Fruit fly (Drosophila melanogaster) whole organism, pupa: Measurements from ENCODE around the gene Kap3.
A peak's percentile ranks its signal among the peaks of the same experiment; 100 is the strongest.

Source experiments
- CG10348 ChIP-seq: fragments of 200-800 bp; sonication (Bioruptor generic); IDR thresholded peaks from 2 replicates; pipeline ENCODE4 v1.3.6; 2022; ENCODE audit warnings: missing biosample characterization, missing genetic modification characterization
- CG12605 ChIP-seq: fragments of 200-800 bp; sonication (Bioruptor generic); IDR thresholded peaks from 2 replicates; pipeline ENCODE4 v1.3.6; 2022; ENCODE audit warnings: missing biosample characterization, missing genetic modification characterization
- CG13204 ChIP-seq: fragments of 200-800 bp; sonication (Bioruptor generic); optimal IDR thresholded peaks from 2 replicates; lab custom pipeline; 2018; ENCODE audit warnings: missing biosample characterization, mild to moderate bottlenecking, missing genetic modification characterization, moderate library complexity
- CG14655 ChIP-seq: fragments of 200-800 bp; sonication (Bioruptor generic); optimal IDR thresholded peaks from 3 replicates; lab custom pipeline; 2017; ENCODE audit warnings: mild to moderate bottlenecking, missing biosample characterization, missing genetic modification reagents, missing genetic modification characterization
- CG15710 ChIP-seq: fragments of 200-800 bp; sonication (Bioruptor generic); optimal IDR thresholded peaks from 2 replicates; lab custom pipeline; 2018; ENCODE audit warnings: missing biosample characterization, mild to moderate bottlenecking, missing genetic modification characterization, moderate library complexity
- CG17806 ChIP-seq: fragments of 200-800 bp; sonication (Bioruptor generic); optimal IDR thresholded peaks from 2 replicates; lab custom pipeline; 2018; ENCODE audit warnings: missing biosample characterization, mild to moderate bottlenecking, missing genetic modification characterization, moderate library complexity
- CG32121 ChIP-seq: fragments of 200-800 bp; sonication (Bioruptor generic); IDR thresholded peaks from 2 replicates; pipeline ENCODE4 v1.3.6; 2022; ENCODE audit warnings: missing biosample characterization, missing genetic modification characterization
- CG34367 ChIP-seq: fragments of 200-800 bp; sonication (Bioruptor generic); optimal IDR thresholded peaks from 2 replicates; lab custom pipeline; 2018; ENCODE audit warnings: missing biosample characterization, mild to moderate bottlenecking, missing genetic modification characterization
- CG4496 ChIP-seq: fragments of 200-800 bp; sonication (Bioruptor generic); IDR thresholded peaks from 3 replicates; pipeline ENCODE4 v1.3.6; 2022; ENCODE audit warnings: missing biosample characterization, missing genetic modification characterization
- CG8159 ChIP-seq: fragments of 200-800 bp; sonication (Bioruptor generic); optimal IDR thresholded peaks from 3 replicates; lab custom pipeline; 2018; ENCODE audit warnings: missing biosample characterization, mild to moderate bottlenecking, missing genetic modification characterization, moderate library complexity
- CG8301 ChIP-seq: fragments of 200-800 bp; sonication (Bioruptor generic); optimal IDR thresholded peaks from 2 replicates; lab custom pipeline; 2018; ENCODE audit warnings: missing biosample characterization, mild to moderate bottlenecking, missing genetic modification characterization
- CG9948 ChIP-seq: fragments of 200-800 bp; sonication (Bioruptor generic); optimal IDR thresholded peaks from 2 replicates; lab custom pipeline; 2018; ENCODE audit warnings: missing biosample characterization, mild to moderate bottlenecking, missing genetic modification characterization, moderate library complexity
- D1 ChIP-seq: fragments of 200-800 bp; sonication (Bioruptor generic); optimal IDR thresholded peaks from 2 replicates; lab custom pipeline; 2018; ENCODE audit warnings: missing biosample characterization, mild to moderate bottlenecking, missing genetic modification characterization, moderate library complexity
- EcR ChIP-seq: fragments of 200-800 bp; sonication (Bioruptor generic); optimal IDR thresholded peaks from 3 replicates; lab custom pipeline; 2019; ENCODE audit warnings: missing biosample characterization, missing genetic modification characterization, mild to moderate bottlenecking, moderate library complexity, missing genetic modification reagents
- Ets98B ChIP-seq: fragments of 200-800 bp; sonication (Bioruptor generic); IDR thresholded peaks from 2 replicates; pipeline ENCODE4 v1.3.6; 2022; ENCODE audit warnings: missing biosample characterization, missing genetic modification characterization
- Pif1A ChIP-seq: fragments of 200-800 bp; sonication (Bioruptor generic); optimal IDR thresholded peaks from 3 replicates; lab custom pipeline; 2016; ENCODE audit warnings: missing biosample characterization, missing genetic modification characterization
- Pif1B ChIP-seq: fragments of 200-800 bp; sonication (Bioruptor generic); optimal IDR thresholded peaks from 3 replicates; lab custom pipeline; 2016; ENCODE audit warnings: missing biosample characterization, missing genetic modification characterization
- Snoo ChIP-seq: fragments of 200-800 bp; sonication (Bioruptor generic); optimal IDR thresholded peaks from 3 replicates; lab custom pipeline; 2017; ENCODE audit warnings: missing biosample characterization, mild to moderate bottlenecking, missing genetic modification characterization, inconsistent platforms
- fd96Ca ChIP-seq: fragments of 200-800 bp; sonication (Bioruptor generic); IDR thresholded peaks from 3 replicates; pipeline ENCODE4 v1.3.6; 2022; ENCODE audit warnings: missing biosample characterization, missing genetic modification characterization
- gl ChIP-seq: fragments of 200-800 bp; sonication (Bioruptor generic); optimal IDR thresholded peaks from 2 replicates; lab custom pipeline; 2018; ENCODE audit warnings: missing biosample characterization, mild to moderate bottlenecking, missing genetic modification characterization
- rn ChIP-seq: fragments of 200-800 bp; sonication (Bioruptor generic); IDR thresholded peaks from 2 replicates; pipeline ENCODE4 v1.3.6; 2022; ENCODE audit warnings: missing biosample characterization, missing genetic modification characterization

Kap3 gene

DNA sequence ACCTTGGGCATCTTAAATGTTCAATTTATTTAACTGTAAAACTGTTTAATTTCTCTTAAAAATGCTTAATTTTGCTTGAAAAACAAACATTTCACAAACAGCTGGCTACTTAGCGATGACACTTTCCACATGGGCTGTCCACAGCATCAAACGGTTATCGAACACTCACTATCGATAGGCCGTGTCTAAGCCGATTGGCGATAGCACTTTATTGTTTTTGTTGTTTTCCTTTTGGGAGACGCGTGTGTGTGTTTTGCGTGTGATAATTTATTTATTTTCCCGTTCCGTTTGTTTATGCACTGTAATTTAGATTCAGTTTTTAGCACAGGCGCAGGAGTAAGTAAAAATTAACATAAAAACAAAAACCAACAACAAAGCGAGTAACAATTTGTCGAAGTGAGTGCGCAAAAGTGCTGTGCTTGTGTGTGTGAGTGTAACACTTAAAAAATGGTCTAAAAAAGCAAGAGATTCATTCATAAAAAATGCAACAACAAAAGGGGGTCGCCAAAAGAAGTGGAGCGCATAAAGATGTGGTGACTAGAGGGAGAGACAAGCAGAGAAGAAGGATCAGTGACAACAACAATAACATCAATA lies 14.6 kb downstream of the Kap3 start, which contains the start of gene Gapvd1:
Gapvd1 (plus strand) TSS at position 211 of the 594 bp plus-strand sequence.
- TF ChIP-seq CG4496 (GFP tag; lab: Robert Waterston, UW) (0 out of 3 replicates have a peak, but pooled peaks have one; percentile 9), CG8159 (tag; lab: Kevin White, UChicago) (peak; percentile 1), Ets98B (GFP tag; lab: Robert Waterston, UW) (peak; percentile 39), CG9948 (tag; lab: Kevin White, UChicago) (no peak), fd96Ca (GFP tag; lab: Robert Waterston, UW) (0 out of 3 replicates have a peak, but pooled peaks have one; percentile 22), Snoo (tag; lab: Kevin White, UChicago) (no peak), EcR (GFP tag; lab: Kevin White, UChicago) (peak; percentile 15), Pif1B (GFP tag; lab: Kevin White, UChicago) (no peak)

DNA sequence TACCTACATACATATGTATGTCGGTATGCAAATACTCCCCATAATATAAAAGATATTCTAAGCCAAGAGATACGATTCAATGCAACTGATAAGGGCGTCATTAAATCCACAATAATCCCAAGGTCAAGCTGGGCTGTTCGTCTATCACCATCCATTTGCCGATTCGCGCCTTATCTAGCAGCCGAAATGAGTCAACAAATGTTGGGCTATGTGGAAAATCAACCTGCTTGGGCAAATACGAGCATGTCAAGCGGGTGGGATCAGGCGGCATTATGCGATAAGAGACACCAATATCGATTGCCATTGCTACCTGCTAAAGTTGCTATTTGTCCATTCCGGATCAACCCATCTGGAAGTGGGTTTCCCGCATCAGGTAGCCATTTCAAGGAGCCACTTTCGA lies 17.2 kb downstream of the Kap3 start:
- no peak for TF ChIP-seq CG14655 (GFP tag; lab: Kevin White, UChicago)
- no peak for TF ChIP-seq CG12605 (GFP tag; lab: Robert Waterston, UW)
- TF ChIP-seq Snoo (tag; lab: Kevin White, UChicago), result no peak
- TF ChIP-seq CG32121 (GFP tag; lab: Robert Waterston, UW), result no peak
- no peak for TF ChIP-seq Pif1B (GFP tag; lab: Kevin White, UChicago)
- TF ChIP-seq Ets98B (GFP tag; lab: Robert Waterston, UW), result no peak
- no peak for TF ChIP-seq gl (tag; lab: Kevin White, UChicago)
- no peak for TF ChIP-seq rn (GFP tag; lab: Robert Waterston, UW)
- no peak for TF ChIP-seq CG9948 (tag; lab: Kevin White, UChicago)
- no peak for TF ChIP-seq CG8159 (tag; lab: Kevin White, UChicago)
- no peak for TF ChIP-seq CG8301 (tag; lab: Kevin White, UChicago)
- TF ChIP-seq CG4496 (GFP tag; lab: Robert Waterston, UW), result no peak
- no peak for TF ChIP-seq D1 (tag; lab: Kevin White, UChicago)
- TF ChIP-seq Pif1A (GFP tag; lab: Kevin White, UChicago), result no peak
- TF ChIP-seq CG34367 (tag; lab: Kevin White, UChicago), result no peak
- no peak for TF ChIP-seq CG15710 (tag; lab: Kevin White, UChicago)
- no peak for TF ChIP-seq CG13204 (GFP tag; lab: Kevin White, UChicago)
- no peak for TF ChIP-seq CG10348 (GFP tag; lab: Robert Waterston, UW)
- TF ChIP-seq CG17806, result no peak

DNA sequence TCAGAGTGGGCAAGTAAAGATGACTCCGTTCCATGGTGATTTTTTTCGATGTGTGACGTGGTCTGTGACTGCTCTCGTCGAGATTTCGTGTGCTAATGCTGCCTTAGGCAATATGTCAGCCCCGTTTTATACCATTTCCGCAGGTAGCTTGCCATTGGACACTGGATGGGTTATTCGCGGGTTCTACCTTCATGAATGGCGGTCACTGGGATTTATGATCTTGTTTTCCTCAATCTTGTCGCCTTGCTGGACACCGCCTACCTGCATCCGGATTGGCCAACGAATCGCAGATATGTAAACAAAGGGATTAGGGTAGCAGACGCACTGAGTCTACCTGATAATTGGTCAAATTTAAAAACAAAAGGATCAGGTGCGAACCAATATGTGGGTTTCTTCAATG lies 17.6 kb downstream of the Kap3 start, which contains the start of gene sisA:
sisA (minus strand) TSS at position 101 of the 400 bp plus-strand sequence.
- TF ChIP-seq CG4496 (GFP tag; lab: Robert Waterston, UW) (no peak), CG34367 (tag; lab: Kevin White, UChicago) (no peak), CG8159 (tag; lab: Kevin White, UChicago) (no peak), Snoo (tag; lab: Kevin White, UChicago) (no peak), Ets98B (GFP tag; lab: Robert Waterston, UW) (no peak), CG15710 (tag; lab: Kevin White, UChicago) (no peak), EcR (GFP tag; lab: Kevin White, UChicago) (no peak), CG8301 (tag; lab: Kevin White, UChicago) (no peak), Pif1A (GFP tag; lab: Kevin White, UChicago) (no peak)

DNA sequence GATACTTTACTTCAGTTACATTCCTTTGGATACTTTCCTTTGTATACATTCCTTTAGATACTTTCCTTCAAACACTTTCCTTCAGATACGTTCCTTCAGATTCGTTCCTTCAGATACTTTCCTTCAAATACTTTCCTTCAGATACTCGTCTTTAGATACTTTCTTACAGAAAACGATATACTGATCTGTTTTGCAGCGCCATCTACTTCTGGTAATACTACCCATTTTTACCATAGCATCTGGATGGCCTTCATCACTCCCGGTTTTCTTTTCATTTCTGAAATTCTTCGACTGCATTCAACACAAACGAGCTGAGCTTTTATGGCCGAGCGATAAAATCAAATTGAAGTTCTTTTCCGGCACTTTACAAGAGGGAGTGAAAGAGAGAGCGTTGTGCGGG lies 20.0 kb downstream of the Kap3 start:
- no peak for TF ChIP-seq CG13204 (GFP tag; lab: Kevin White, UChicago)
- TF ChIP-seq, all 21 proteins: peak for 0

DNA sequence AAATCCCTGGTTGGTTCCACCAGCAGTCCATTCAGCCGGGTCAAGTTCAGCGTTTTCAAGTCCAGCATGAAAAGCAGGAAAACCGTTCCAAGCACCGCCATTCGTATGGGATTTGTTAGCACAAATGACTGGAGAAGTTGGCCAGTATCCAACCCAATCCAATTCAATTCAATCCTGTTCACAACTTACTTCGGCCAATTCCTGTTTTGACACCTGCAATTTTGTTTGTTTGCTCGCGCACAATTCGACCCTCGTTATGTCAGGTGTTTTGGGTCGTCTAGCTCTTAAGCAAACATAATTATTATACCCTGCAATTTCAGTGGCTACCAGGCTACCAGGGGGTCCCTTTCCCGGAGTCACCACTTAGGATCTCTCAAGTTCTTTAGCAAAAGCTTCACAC lies 28.8 kb downstream of the Kap3 start, which contains the start of gene Ir10a:
Ir10a (minus strand) TSS at position 101 of the 400 bp plus-strand sequence.
- TF ChIP-seq CG8301 (tag; lab: Kevin White, UChicago) (no peak), CG9948 (tag; lab: Kevin White, UChicago) (no peak), Pif1A (GFP tag; lab: Kevin White, UChicago) (no peak)
- TF ChIP-seq, all 21 proteins: peak for 0

DNA sequence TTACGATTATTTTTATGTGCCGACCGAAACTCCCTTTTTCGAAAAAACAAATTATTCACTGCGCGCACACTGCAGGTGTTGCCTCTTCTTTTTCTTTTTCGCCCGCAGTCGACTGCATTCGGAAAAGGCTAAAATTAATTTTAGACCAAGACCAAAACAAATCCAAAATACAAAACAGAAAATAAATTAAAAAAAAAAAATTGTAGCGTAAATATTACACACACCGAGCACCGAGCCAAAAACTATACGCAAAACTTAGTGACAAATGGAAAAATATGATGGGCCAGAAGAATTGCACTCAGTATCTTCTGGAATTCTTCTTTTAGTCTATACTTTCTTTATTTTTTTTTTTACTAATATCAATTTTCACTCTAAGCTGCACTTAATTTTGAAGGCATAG lies 37.2 kb downstream of the Kap3 start, which contains the start of gene CG44422:
CG44422 (minus strand) TSS at position 101 of the 400 bp plus-strand sequence.
- TF ChIP-seq CG8159 (tag; lab: Kevin White, UChicago), result no peak
- no peak for TF ChIP-seq Snoo (tag; lab: Kevin White, UChicago)
- no peak for TF ChIP-seq CG34367 (tag; lab: Kevin White, UChicago)
- TF ChIP-seq CG12605 (GFP tag; lab: Robert Waterston, UW), result no peak
- no peak for TF ChIP-seq Pif1B (GFP tag; lab: Kevin White, UChicago)
- TF ChIP-seq CG32121 (GFP tag; lab: Robert Waterston, UW), result no peak
- no peak for TF ChIP-seq CG15710 (tag; lab: Kevin White, UChicago)
- TF ChIP-seq EcR (GFP tag; lab: Kevin White, UChicago), result no peak
- TF ChIP-seq CG13204 (GFP tag; lab: Kevin White, UChicago), result no peak
- TF ChIP-seq CG9948 (tag; lab: Kevin White, UChicago), result no peak
- TF ChIP-seq gl (tag; lab: Kevin White, UChicago), result no peak
- no peak for TF ChIP-seq fd96Ca (GFP tag; lab: Robert Waterston, UW)
- TF ChIP-seq D1 (tag; lab: Kevin White, UChicago), result no peak
- no peak for TF ChIP-seq Pif1A (GFP tag; lab: Kevin White, UChicago)
- TF ChIP-seq Ets98B (GFP tag; lab: Robert Waterston, UW), result no peak
- no peak for TF ChIP-seq CG10348 (GFP tag; lab: Robert Waterston, UW)
- TF ChIP-seq rn (GFP tag; lab: Robert Waterston, UW), result no peak
- TF ChIP-seq CG14655 (GFP tag; lab: Kevin White, UChicago), result no peak
- no peak for TF ChIP-seq CG17806
- no peak for TF ChIP-seq CG4496 (GFP tag; lab: Robert Waterston, UW)
- TF ChIP-seq, all 21 proteins: peak for 0
